Fruit fly (Drosophila melanogaster): ENCODE results near the gene mst.

dm6 chrX:21375595-21376047, 13.2 kb upstream of the mst start:
- TF ChIP-seq psq (optimal IDR thresholded peaks at IDR 0.05) (no peak), Dll (optimal IDR thresholded peaks at IDR 0.05) (no peak)
